Worm (Caenorhabditis elegans) whole organism, L2 larva: Measurements from ENCODE around the gene sto-2.

ENCODE experiments used
- ceh-82 ChIP-seq: fragments of 150-350 bp; optimal IDR thresholded peaks from 2 replicates; lab custom pipeline; 2014; ENCODE audit warnings: missing biosample characterization, missing genetic modification characterization
- elt-3 ChIP-seq: sonication (generic microtip); optimal IDR thresholded peaks from 2 replicates; lab custom pipeline; 2017; ENCODE audit warnings: missing biosample characterization, missing genetic modification characterization
- nhr-6 ChIP-seq: fragments of 150-350 bp; optimal IDR thresholded peaks from 2 replicates; lab custom pipeline; 2014; ENCODE audit warnings: missing biosample characterization, missing genetic modification characterization

DNA sequence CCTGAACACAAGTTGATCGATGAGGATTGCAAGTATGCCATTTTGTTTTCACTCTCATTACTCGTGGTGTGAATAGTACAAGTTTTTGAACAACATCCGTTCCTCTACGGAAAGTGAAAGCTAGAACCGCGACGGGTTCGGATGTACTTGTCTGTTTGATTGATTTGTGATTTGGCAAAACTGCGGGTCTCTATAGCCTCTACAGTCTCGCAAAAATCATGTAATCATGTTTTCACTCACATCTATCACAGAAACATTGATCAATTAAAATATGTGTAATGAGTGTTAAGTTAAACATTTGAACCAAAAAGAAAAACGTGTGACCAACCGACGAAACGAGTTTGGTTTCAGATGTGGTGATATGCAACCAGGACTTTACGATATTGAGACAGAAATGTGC, 16.2 kb upstream of the sto-2 start:
- TF ChIP-seq elt-3 (tag; lab: Kevin White, UChicago) (no peak), ceh-82 (tag; lab: Kevin White, UChicago) (no peak), nhr-6 (tag; lab: Kevin White, UChicago) (no peak)
